Fruit fly (Drosophila melanogaster) Kc167 (cell line): ENCODE results near the gene nompC.

ENCODE experiments used
- Myc ChIP-seq: fragments of >200 bp; optimal IDR thresholded peaks from 2 replicates; lab custom pipeline; 2017; ENCODE audit warnings: missing external identifiers
- h ChIP-seq: fragments of >200 bp; optimal IDR thresholded peaks from 3 replicates; lab custom pipeline; 2018; ENCODE audit warnings: missing external identifiers
- insv ChIP-seq: fragments of >200 bp; optimal IDR thresholded peaks from 3 replicates; lab custom pipeline; 2018; ENCODE audit warnings: missing external identifiers
- psq ChIP-seq: fragments of >200 bp; optimal IDR thresholded peaks from 2 replicates; lab custom pipeline; 2017; ENCODE audit warnings: missing external identifiers
- ttk ChIP-seq: sonication (Bioruptor generic); optimal IDR thresholded peaks from 2 replicates; lab custom pipeline; 2017; ENCODE audit warnings: missing external identifiers

dm6 chr2L:5328829-5329499 is 17.0 kb upstream of the nompC start, which contains the start of gene CG14022:
- no peak for TF ChIP-seq h
- no peak for TF ChIP-seq Myc
- no peak for TF ChIP-seq psq (lab: Kevin White, UChicago)
- no peak for TF ChIP-seq ttk
- TF ChIP-seq insv, result no peak
